Worm (Caenorhabditis elegans) whole organism, early embryonic: ENCODE data around the gene citk-1.
"Not testable (repeated sequence)": the region's sequence is repeated elsewhere in the genome, so short reads cannot be mapped to it uniquely, and the experiment has no call there.

Experiments used
- ama-1 ChIP-seq: fragments of 150-350 bp; optimal IDR thresholded peaks from 2 replicates; lab custom pipeline; 2014
- ceh-13 ChIP-seq: fragments of 200-800 bp; sonication (Bioruptor generic); optimal IDR thresholded peaks from 2 replicates; lab custom pipeline; 2018; ENCODE audit warnings: mild to moderate bottlenecking, missing genetic modification characterization, missing compliant biosample characterization
- hnd-1 ChIP-seq: sonication (generic microtip); optimal IDR thresholded peaks from 2 replicates; lab custom pipeline; 2016; ENCODE audit warnings: missing genetic modification characterization, missing compliant biosample characterization
- scrt-1 ChIP-seq: fragments of 200-800 bp; sonication (Bioruptor generic); IDR thresholded peaks from 2 replicates; pipeline ENCODE4 v1.3.6; 2022; ENCODE audit warnings: missing genetic modification characterization, missing compliant biosample characterization

ce11 chrII:13905556-13905955 is 3.2 kb upstream of the citk-1 start:
- not testable (repeated sequence) for TF ChIP-seq ceh-13 (GFP tag; lab: Kevin White, UChicago); ama-1 (lab: Kevin White, UChicago); scrt-1 (GFP tag; lab: Robert Waterston, UW); hnd-1 (tag; lab: Kevin White, UChicago)
